Worm (Caenorhabditis elegans): ENCODE results near the gene Y37E11B.2.

The Y37E11B.2 gene

DNA sequence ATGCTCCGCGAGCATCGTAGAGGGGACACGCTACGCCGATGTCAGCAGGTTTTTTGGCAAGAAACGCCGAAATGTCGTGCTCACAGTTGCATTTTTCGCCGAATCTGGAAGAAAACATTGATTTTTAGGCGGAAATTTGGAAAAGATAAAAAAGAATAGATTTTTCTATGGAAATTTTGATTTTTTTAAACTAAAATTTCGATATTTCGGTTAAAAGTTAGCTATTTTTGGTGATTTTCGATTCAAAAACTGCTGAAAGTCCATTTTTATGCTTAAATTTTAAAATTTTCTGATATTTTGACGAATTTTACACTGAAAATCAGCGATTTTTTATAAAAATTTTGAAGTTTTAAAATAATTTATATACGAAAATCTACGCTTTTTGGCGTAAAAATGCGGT, 19.1 kb downstream of the Y37E11B.2 start:
- no peak for TF ChIP-seq mcd-1 (GFP tag; IDR thresholded peaks at IDR 0.05)
- no peak for TF ChIP-seq atf-7 (tag; optimal IDR thresholded peaks at IDR 0.05)
- TF ChIP-seq nfya-1 (tag; optimal IDR thresholded peaks at IDR 0.05; ENCODE audit: borderline replicate concordance, insufficient read depth) = no peak
- no peak for TF ChIP-seq lin-35 (GFP tag; optimal IDR thresholded peaks at IDR 0.05)
- no peak for TF ChIP-seq zim-3 (tag; optimal IDR thresholded peaks at IDR 0.05)
- no peak for TF ChIP-seq let-526 (GFP tag; IDR thresholded peaks at IDR 0.05)
- TF ChIP-seq ceh-27 (GFP tag; optimal IDR thresholded peaks at IDR 0.05) = no peak
- no peak for TF ChIP-seq F33H1.4 (GFP tag; IDR thresholded peaks at IDR 0.05)
- TF ChIP-seq rcor-1 (GFP tag; IDR thresholded peaks at IDR 0.05) = no peak
- TF ChIP-seq bed-1 (GFP tag; IDR thresholded peaks at IDR 0.05) = no peak
- no peak for TF ChIP-seq chd-7 (tag; optimal IDR thresholded peaks at IDR 0.05)
- no peak for TF ChIP-seq F57C9.4 (tag; optimal IDR thresholded peaks at IDR 0.05)
- no peak for TF ChIP-seq rec-8 (tag; optimal IDR thresholded peaks at IDR 0.05)

ce11 chrIV:3598452-3598851, 20.2 kb downstream of the Y37E11B.2 start, which contains the start of gene Y37E11B.5:
Y37E11B.5 (minus strand) TSS chrIV:3598552.
- TF ChIP-seq ztf-22 (GFP tag; optimal IDR thresholded peaks at IDR 0.05) = no peak
- TF ChIP-seq lir-1 (GFP tag; conservative IDR thresholded peaks at IDR 0.05) = no peak
- TF ChIP-seq pha-4 (tag; optimal IDR thresholded peaks at IDR 0.05) = no peak
- no peak for TF ChIP-seq lsy-27 (tag; optimal IDR thresholded peaks at IDR 0.05; ENCODE audit: borderline replicate concordance, insufficient read depth)
- no peak for TF ChIP-seq efl-1 (GFP tag; optimal IDR thresholded peaks at IDR 0.05)

- TF ChIP-seq mcd-1 (GFP tag; IDR thresholded peaks at IDR 0.05) = peak; percentile 62
- TF ChIP-seq nfya-2 (GFP tag; IDR thresholded peaks at IDR 0.05) = no peak
- no peak for TF ChIP-seq attf-3 (GFP tag; conservative IDR thresholded peaks at IDR 0.05)
- TF ChIP-seq snpc-3.4 (tag; optimal IDR thresholded peaks at IDR 0.05) = no peak
- TF ChIP-seq chd-7 (tag; optimal IDR thresholded peaks at IDR 0.05) = no peak
- TF ChIP-seq F52B5.7 (tag; optimal IDR thresholded peaks at IDR 0.05) = no peak
- no peak for TF ChIP-seq ceh-27 (GFP tag; optimal IDR thresholded peaks at IDR 0.05)
- TF ChIP-seq hmg-1.2 (GFP tag; IDR thresholded peaks at IDR 0.05) = peak; percentile 98
Measured at ce11 chrIV:3599126-3599525, 20.9 kb downstream of the Y37E11B.2 start, which contains the start of gene Y37E11B.6. Y37E11B.6 (minus strand) TSS chrIV:3599306.

- TF ChIP-seq ama-1 (optimal IDR thresholded peaks at IDR 0.05) = no peak
- no peak for TF ChIP-seq ama-1 (GFP tag; optimal IDR thresholded peaks at IDR 0.05)
- TF ChIP-seq ceh-100 (GFP tag; IDR thresholded peaks at IDR 0.05) = no peak
- no peak for TF ChIP-seq ztf-28 (GFP tag; IDR thresholded peaks at IDR 0.05)
- no peak for TF ChIP-seq him-1 (tag; optimal IDR thresholded peaks at IDR 0.05)
- TF ChIP-seq lin-54 (GFP tag; optimal IDR thresholded peaks at IDR 0.05) = no peak
- TF ChIP-seq snpc-1.1 (tag; optimal IDR thresholded peaks at IDR 0.05; ENCODE audit: insufficient read depth) = no peak
- TF ChIP-seq C17E4.6 (GFP tag; IDR thresholded peaks at IDR 0.05) = no peak
- no peak for TF ChIP-seq F22D6.2 (tag; optimal IDR thresholded peaks at IDR 0.05)
- no peak for TF ChIP-seq repo-1 (tag; optimal IDR thresholded peaks at IDR 0.05)
- TF ChIP-seq tbp1 (GFP tag; optimal IDR thresholded peaks at IDR 0.05) = no peak
- no peak for TF ChIP-seq F23B12.7 (tag; optimal IDR thresholded peaks at IDR 0.05; ENCODE audit: insufficient read depth)
- no peak for TF ChIP-seq lag-1 (GFP tag; IDR thresholded peaks at IDR 0.05)
- no peak for TF ChIP-seq F33H1.4 (GFP tag; IDR thresholded peaks at IDR 0.05)
- TF ChIP-seq ceh-27 (GFP tag; optimal IDR thresholded peaks at IDR 0.05) = no peak
- TF ChIP-seq dpff-1 (tag; optimal IDR thresholded peaks at IDR 0.05) = no peak
- no peak for TF ChIP-seq F57A8.1 (GFP tag; optimal IDR thresholded peaks at IDR 0.05)
- TF ChIP-seq cebp-2 (GFP tag; IDR thresholded peaks at IDR 0.05) = no peak
- no peak for TF ChIP-seq cebp-1 (GFP tag; IDR thresholded peaks at IDR 0.05)
- TF ChIP-seq cebp-1 (tag; optimal IDR thresholded peaks at IDR 0.05) = no peak
- no peak for TF ChIP-seq dpl-1 (GFP tag; optimal IDR thresholded peaks at IDR 0.05)
- no peak for TF ChIP-seq ceh-58 (GFP tag; IDR thresholded peaks at IDR 0.05)
Measured at ce11 chrIV:3599958-3600357, 21.7 kb downstream of the Y37E11B.2 start, which contains the start of gene Y37E11B.7. Y37E11B.7 (minus strand) TSS chrIV:3600164.

All from whole organism, young adult.